Fruit fly (Drosophila melanogaster) whole organism, embryonic: ENCODE data around the gene tinc.

Experiments
- ATbp ChIP-seq: fragments of 200-800 bp; sonication (Bioruptor generic); optimal IDR thresholded peaks from 2 replicates; lab custom pipeline; 2017; ENCODE audit warnings: missing biosample characterization, mild to moderate bottlenecking, missing genetic modification characterization, missing genetic modification reagents
- Abd-B ChIP-seq: fragments of 200-800 bp; sonication (Bioruptor generic); optimal IDR thresholded peaks from 2 replicates; lab custom pipeline; 2018; ENCODE audit warnings: missing biosample characterization, mild to moderate bottlenecking, missing genetic modification characterization, moderate library complexity
- Atf3 ChIP-seq: fragments of 200-800 bp; sonication (Bioruptor generic); optimal IDR thresholded peaks from 3 replicates; lab custom pipeline; 2016; ENCODE audit warnings: missing biosample characterization, missing genetic modification characterization
- Bteb2 ChIP-seq: fragments of 200-800 bp; sonication (Bioruptor generic); optimal IDR thresholded peaks from 2 replicates; lab custom pipeline; 2016; ENCODE audit warnings: missing biosample characterization, missing genetic modification characterization
- CG10147 ChIP-seq: fragments of 200-800 bp; sonication (Bioruptor generic); optimal IDR thresholded peaks from 2 replicates; lab custom pipeline; 2019; ENCODE audit warnings: missing biosample characterization, mild to moderate bottlenecking, missing genetic modification characterization, moderate library complexity
- CG10431 ChIP-seq: fragments of 200-800 bp; sonication (Bioruptor generic); optimal IDR thresholded peaks from 3 replicates; lab custom pipeline; 2018; ENCODE audit warnings: missing biosample characterization, mild to moderate bottlenecking, missing genetic modification characterization
- CG10654 ChIP-seq: fragments of 200-800 bp; sonication (Bioruptor generic); optimal IDR thresholded peaks from 2 replicates; lab custom pipeline; 2016; ENCODE audit warnings: missing biosample characterization, missing genetic modification characterization
- CG10979 ChIP-seq: fragments of 200-800 bp; sonication (Bioruptor generic); optimal IDR thresholded peaks from 2 replicates; lab custom pipeline; 2018; ENCODE audit warnings: missing biosample characterization, mild to moderate bottlenecking, missing genetic modification characterization, moderate library complexity
- CG12071 ChIP-seq: fragments of 200-800 bp; sonication (Bioruptor generic); optimal IDR thresholded peaks from 3 replicates; lab custom pipeline; 2018; ENCODE audit warnings: missing biosample characterization, mild to moderate bottlenecking, missing genetic modification characterization
- CG12769 ChIP-seq: fragments of 200-800 bp; sonication (Bioruptor generic); optimal IDR thresholded peaks from 2 replicates; lab custom pipeline; 2019; ENCODE audit warnings: missing biosample characterization, mild to moderate bottlenecking, missing genetic modification characterization, moderate library complexity
- CG15601 ChIP-seq: fragments of 200-800 bp; sonication (Bioruptor generic); optimal IDR thresholded peaks from 3 replicates; lab custom pipeline; 2019; ENCODE audit warnings: missing biosample characterization, mild to moderate bottlenecking, missing genetic modification characterization, moderate library complexity
- CG15696 ChIP-seq: fragments of 200-800 bp; sonication (Bioruptor generic); optimal IDR thresholded peaks from 2 replicates; lab custom pipeline; 2019; ENCODE audit warnings: missing biosample characterization, mild to moderate bottlenecking, missing genetic modification characterization, moderate library complexity
- CG16779 ChIP-seq: fragments of 200-800 bp; sonication (Bioruptor generic); IDR thresholded peaks from 2 replicates; pipeline ENCODE4 v1.3.6; 2022; ENCODE audit warnings: missing biosample characterization, missing genetic modification characterization
- CG2712 ChIP-seq: fragments of 200-800 bp; optimal IDR thresholded peaks from 3 replicates; lab custom pipeline; 2019; ENCODE audit warnings: missing biosample characterization, mild to moderate bottlenecking, missing genetic modification characterization, moderate library complexity
- CG2875 ChIP-seq: fragments of 200-800 bp; sonication (Bioruptor generic); optimal IDR thresholded peaks from 2 replicates; lab custom pipeline; 2017; ENCODE audit warnings: missing biosample characterization, mild to moderate bottlenecking, missing genetic modification characterization, missing genetic modification reagents
- CG30403 ChIP-seq: fragments of 200-800 bp; sonication (Bioruptor generic); optimal IDR thresholded peaks from 3 replicates; lab custom pipeline; 2016; ENCODE audit warnings: missing biosample characterization, missing genetic modification characterization
- CG3065 ChIP-seq: fragments of 200-800 bp; sonication (Bioruptor generic); optimal IDR thresholded peaks from 2 replicates; lab custom pipeline; 2016; ENCODE audit warnings: missing biosample characterization, missing genetic modification characterization
- CG31441 ChIP-seq: fragments of 200-800 bp; sonication (Bioruptor generic); IDR thresholded peaks from 2 replicates; pipeline ENCODE4 v1.3.6; 2022; ENCODE audit warnings: missing biosample characterization, missing genetic modification characterization
- CG4282 ChIP-seq: fragments of 200-800 bp; sonication (Bioruptor generic); optimal IDR thresholded peaks from 2 replicates; lab custom pipeline; 2016; ENCODE audit warnings: missing biosample characterization, missing genetic modification characterization
- CG43689 ChIP-seq: fragments of 200-800 bp; sonication (Bioruptor generic); IDR thresholded peaks from 2 replicates; pipeline ENCODE4 v1.3.6; 2022; ENCODE audit warnings: missing biosample characterization, missing genetic modification characterization
- CG7271 ChIP-seq: fragments of 200-800 bp; sonication (Bioruptor generic); optimal IDR thresholded peaks from 2 replicates; lab custom pipeline; 2018; ENCODE audit warnings: missing biosample characterization, mild to moderate bottlenecking, missing genetic modification characterization, moderate library complexity
- CG7372 ChIP-seq: fragments of 200-800 bp; sonication (Bioruptor generic); IDR thresholded peaks from 2 replicates; pipeline ENCODE4 v1.3.6; 2022; ENCODE audit warnings: missing biosample characterization, missing genetic modification characterization
- CG7556 ChIP-seq: fragments of 200-800 bp; sonication (Bioruptor generic); optimal IDR thresholded peaks from 2 replicates; lab custom pipeline; 2017; ENCODE audit warnings: missing biosample characterization, mild to moderate bottlenecking, missing genetic modification characterization
- CG7745 ChIP-seq: fragments of 200-800 bp; sonication (Bioruptor generic); optimal IDR thresholded peaks from 2 replicates; lab custom pipeline; 2018; ENCODE audit warnings: missing biosample characterization, mild to moderate bottlenecking, missing genetic modification characterization, moderate library complexity
- CG7987 ChIP-seq: fragments of 200-800 bp; sonication (Bioruptor generic); optimal IDR thresholded peaks from 2 replicates; lab custom pipeline; 2018; ENCODE audit warnings: missing biosample characterization, mild to moderate bottlenecking, missing genetic modification characterization, moderate library complexity
- CG9609 ChIP-seq: fragments of 200-800 bp; sonication (Bioruptor generic); optimal IDR thresholded peaks from 3 replicates; lab custom pipeline; 2016; ENCODE audit warnings: missing biosample characterization, missing genetic modification characterization
- CG9932 ChIP-seq: fragments of 200-800 bp; sonication (Bioruptor generic); IDR thresholded peaks from 2 replicates; pipeline ENCODE4 v1.3.6; 2022; ENCODE audit warnings: missing biosample characterization, missing genetic modification characterization
- Camta ChIP-seq: fragments of 200-800 bp; sonication (Bioruptor generic); optimal IDR thresholded peaks from 2 replicates; lab custom pipeline; 2016; ENCODE audit warnings: missing biosample characterization, missing genetic modification characterization
- CrebB ChIP-seq: fragments of 200-800 bp; sonication (Bioruptor generic); optimal IDR thresholded peaks from 3 replicates; lab custom pipeline; 2018; ENCODE audit warnings: missing biosample characterization, mild to moderate bottlenecking, missing genetic modification characterization
- Eip74EF ChIP-seq, 2 experiments: fragments of 200-800 bp in 1 of 2; fragments of >200 bp in 1 of 2; sonication (Bioruptor generic) in 1 of 2; optimal IDR thresholded peaks; 2 replicates each; lab custom pipeline; 2017 to 2019; ENCODE audit warnings: missing biosample characterization in 2 of 2, missing genetic modification characterization in 2 of 2, mild to moderate bottlenecking in 1 of 2, moderate library complexity in 1 of 2
- Elba2 ChIP-seq: fragments of 200-800 bp; sonication (Bioruptor generic); optimal IDR thresholded peaks from 3 replicates; lab custom pipeline; 2016; ENCODE audit warnings: missing biosample characterization, missing genetic modification characterization
- HLH3B ChIP-seq: fragments of 200-800 bp; sonication (Bioruptor generic); IDR thresholded peaks from 2 replicates; pipeline ENCODE4 v1.3.6; 2022; ENCODE audit warnings: missing biosample characterization, missing genetic modification characterization
- Trl ChIP-seq, 3 experiments: fragments of >200 bp in 2 of 3; fragments of 200-800 bp in 1 of 3; sonication (Bioruptor generic) in 1 of 3; optimal IDR thresholded peaks; 2 replicates in 1 of 3; 3 replicates in 2 of 3; lab custom pipeline; 2016 to 2017; ENCODE audit warnings: missing biosample characterization in 1 of 3, missing genetic modification characterization in 1 of 3
- YL-1 ChIP-seq: fragments of 200-800 bp; sonication (Bioruptor generic); optimal IDR thresholded peaks from 3 replicates; lab custom pipeline; 2017; ENCODE audit warnings: missing biosample characterization, mild to moderate bottlenecking, missing genetic modification characterization
- ase ChIP-seq: fragments of 200-800 bp; sonication (Bioruptor generic); IDR thresholded peaks from 3 replicates; pipeline ENCODE4 v1.3.6; 2022; ENCODE audit warnings: missing biosample characterization, missing genetic modification characterization
- ato ChIP-seq: fragments of 200-800 bp; sonication (Bioruptor generic); IDR thresholded peaks from 2 replicates; pipeline ENCODE4 v1.3.6; 2022; ENCODE audit warnings: missing biosample characterization, missing genetic modification characterization; ENCODE audit not compliant: partially characterized antibody
- bsh ChIP-seq, 2 experiments: fragments of 200-800 bp; sonication (Bioruptor generic); optimal IDR thresholded peaks; 2 replicates each; lab custom pipeline; 2017 to 2018; ENCODE audit warnings: mild to moderate bottlenecking in 2 of 2, missing biosample characterization in 2 of 2, missing genetic modification characterization in 2 of 2, moderate library complexity in 1 of 2
- cg ChIP-seq: fragments of 200-800 bp; sonication (Bioruptor generic); optimal IDR thresholded peaks from 3 replicates; lab custom pipeline; 2019; ENCODE audit warnings: missing biosample characterization, mild to moderate bottlenecking, missing genetic modification characterization, moderate library complexity
- da ChIP-seq: fragments of 200-800 bp; sonication (Bioruptor generic); optimal IDR thresholded peaks from 2 replicates; lab custom pipeline; 2016; ENCODE audit warnings: missing biosample characterization, missing genetic modification characterization
- dm ChIP-seq: fragments of 200-800 bp; sonication (Bioruptor generic); optimal IDR thresholded peaks from 3 replicates; lab custom pipeline; 2016; ENCODE audit warnings: missing biosample characterization, missing genetic modification characterization
- exex ChIP-seq: fragments of 200-800 bp; sonication (Bioruptor generic); optimal IDR thresholded peaks from 4 replicates; lab custom pipeline; 2018; ENCODE audit warnings: missing biosample characterization, mild to moderate bottlenecking, missing genetic modification characterization, moderate library complexity
- fu2 ChIP-seq: fragments of 200-800 bp; sonication (Bioruptor generic); optimal IDR thresholded peaks from 2 replicates; lab custom pipeline; 2016; ENCODE audit warnings: missing biosample characterization, missing genetic modification characterization
- gcm ChIP-seq: fragments of 200-800 bp; sonication (Bioruptor generic); optimal IDR thresholded peaks from 2 replicates; lab custom pipeline; 2019; ENCODE audit warnings: missing biosample characterization, mild to moderate bottlenecking, missing genetic modification characterization, moderate library complexity
- gcm2 ChIP-seq: fragments of 200-800 bp; sonication (Bioruptor generic); optimal IDR thresholded peaks from 2 replicates; lab custom pipeline; 2016; ENCODE audit warnings: missing biosample characterization, missing genetic modification characterization
- gsb-n ChIP-seq: fragments of 200-800 bp; sonication (Bioruptor generic); optimal IDR thresholded peaks from 3 replicates; lab custom pipeline; 2018; ENCODE audit warnings: missing biosample characterization, mild to moderate bottlenecking, missing genetic modification characterization
- psq ChIP-seq: fragments of 200-800 bp; sonication (Bioruptor generic); optimal IDR thresholded peaks from 2 replicates; lab custom pipeline; 2017; ENCODE audit warnings: missing biosample characterization, missing genetic modification characterization
- sima ChIP-seq: fragments of 200-800 bp; sonication (Bioruptor generic); optimal IDR thresholded peaks from 2 replicates; lab custom pipeline; 2016; ENCODE audit warnings: missing biosample characterization, missing genetic modification characterization
- vfl ChIP-seq: fragments of 200-800 bp; sonication (Bioruptor generic); optimal IDR thresholded peaks from 2 replicates; lab custom pipeline; 2016; ENCODE audit warnings: missing biosample characterization, missing genetic modification characterization
- zfh2 ChIP-seq: fragments of 200-800 bp; sonication (Bioruptor generic); optimal IDR thresholded peaks from 2 replicates; lab custom pipeline; 2016; ENCODE audit warnings: missing biosample characterization, missing genetic modification characterization

Gene tinc

dm6 chr3R:17798211-17798737 lies 13.1 kb upstream of the tinc start, which contains the start of gene CG7379 (continued):
- TF ChIP-seq Abd-B (peak; percentile 72), CrebB (peak; percentile 54), CG4282 (GFP tag; lab: Kevin White, UChicago) (peak; percentile 70), cg (GFP tag; lab: Kevin White, UChicago) (peak; percentile 95), da (peak; percentile 68), vfl (GFP tag; lab: Kevin White, UChicago) (peak; percentile 91), gcm2 (GFP tag; lab: Kevin White, UChicago) (peak; percentile 44), psq (GFP tag; lab: Kevin White, UChicago) (peak; percentile 63), CG12769 (tag; lab: Kevin White, UChicago) (no peak), ase (peak; percentile 48; the same call in 1 of the 3 replicates), CG9609 (GFP tag; lab: Kevin White, UChicago) (peak; percentile 82), Trl (optimal IDR thresholded peaks at IDR 0.05; lab: Kevin White, UChicago) (no peak), Trl (GFP tag; optimal IDR thresholded peaks at IDR 0.05; lab: Kevin White, UChicago) (peak; percentile 80), exex (tag; lab: Kevin White, UChicago) (peak; percentile 62), CG15696 (tag; lab: Kevin White, UChicago) (peak; percentile 32), ATbp (peak; percentile 44), CG3065 (peak; percentile 58), gcm (GFP tag; lab: Kevin White, UChicago) (peak; percentile 41), sima (no peak), CG10147 (peak; percentile 77), Eip74EF (GFP tag; optimal IDR thresholded peaks at IDR 0.05; lab: Kevin White, UChicago) (peak in 1 of 2 experiments; percentile 2), CG10431 (GFP tag; lab: Kevin White, UChicago) (peak; percentile 76), CG16779 (GFP tag; lab: Robert Waterston, UW) (peak; percentile 87), CG7372 (GFP tag; lab: Robert Waterston, UW) (peak; percentile 64; the same call in 1 of the 2 replicates), HLH3B (GFP tag; lab: Robert Waterston, UW) (peak; percentile 81), CG7745 (no peak), CG15601 (tag; lab: Kevin White, UChicago) (peak; percentile 70), YL-1 (GFP tag; lab: Kevin White, UChicago) (peak; percentile 96), bsh (GFP tag; optimal IDR thresholded peaks at IDR 0.05; lab: Kevin White, UChicago) (peak; percentile 43 to 60), ato (GFP tag; lab: Robert Waterston, UW) (no peak), CG7556 (GFP tag; lab: Kevin White, UChicago) (peak; percentile 88), dm (GFP tag; lab: Kevin White, UChicago) (peak; percentile 65), CG9932 (GFP tag; lab: Robert Waterston, UW) (peak; percentile 97), CG43689 (GFP tag; lab: Robert Waterston, UW) (no peak), CG10654 (GFP tag; lab: Kevin White, UChicago) (peak; percentile 82), zfh2 (GFP tag; lab: Kevin White, UChicago) (peak; percentile 94), gsb-n (no peak), CG7271 (tag; lab: Kevin White, UChicago) (peak; percentile 41), Elba2 (GFP tag; lab: Kevin White, UChicago) (peak; percentile 69), CG10979 (peak; percentile 59), Bteb2 (peak; percentile 78), CG12071 (GFP tag; lab: Kevin White, UChicago) (peak; percentile 13), CG31441 (GFP tag; lab: Robert Waterston, UW) (peak; percentile 71), CG2875 (GFP tag; lab: Kevin White, UChicago) (peak; percentile 51), Atf3 (GFP tag; lab: Kevin White, UChicago) (peak; percentile 64), fu2 (GFP tag; lab: Kevin White, UChicago) (peak; percentile 91), CG7987 (GFP tag; lab: Kevin White, UChicago) (peak; percentile 84), Camta (GFP tag; lab: Kevin White, UChicago) (peak; percentile 77), CG2712 (tag; lab: Kevin White, UChicago) (peak; percentile 75), CG30403 (GFP tag; lab: Kevin White, UChicago) (peak; percentile 90)
